Fruit fly (Drosophila melanogaster): ENCODE results near the gene CG2701.

The CG2701 gene

DNA sequence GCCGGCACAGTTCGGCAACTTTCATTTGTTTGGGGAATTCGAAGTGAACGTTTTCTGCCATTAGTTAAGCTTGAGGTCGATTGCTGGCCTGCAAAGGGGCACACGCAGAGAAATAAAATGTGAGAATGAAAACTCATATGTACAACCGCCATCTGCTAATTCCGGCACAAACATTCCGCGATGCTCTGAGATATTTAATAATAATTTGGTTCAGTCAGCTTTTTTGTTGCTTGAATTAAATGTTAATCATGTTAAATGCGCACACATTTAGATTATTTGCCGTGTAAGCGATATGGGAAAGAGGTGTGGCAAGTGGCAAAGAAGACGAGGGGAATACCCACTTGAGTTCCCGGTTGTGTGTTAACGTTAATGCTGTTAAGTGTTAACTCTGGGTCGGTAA, 37.3 kb upstream of the CG2701 start (continued):
- TF ChIP-seq Hand (GFP tag; optimal IDR thresholded peaks at IDR 0.05) (no peak), bab2 (GFP tag; optimal IDR thresholded peaks at IDR 0.05) (no peak), esg (GFP tag; conservative IDR thresholded peaks at IDR 0.05) (no peak), YL-1 (GFP tag; optimal IDR thresholded peaks at IDR 0.05) (no peak), CG1024 (GFP tag; IDR thresholded peaks at IDR 0.05) (no peak), stc (GFP tag; IDR thresholded peaks at IDR 0.05) (peak; percentile 35; the same call in 1 of the 2 replicates), CG13287 (GFP tag; IDR thresholded peaks at IDR 0.05; ENCODE audit: partially characterized antibody) (no peak), Ssrp (tag; optimal IDR thresholded peaks at IDR 0.05) (peak; percentile 6), CG12219 (GFP tag; optimal IDR thresholded peaks at IDR 0.05) (no peak), Nf-YA (GFP tag; IDR thresholded peaks at IDR 0.05) (no peak), B-H2 (GFP tag; optimal IDR thresholded peaks at IDR 0.05) (no peak), CG14441 (GFP tag; IDR thresholded peaks at IDR 0.05) (no peak), en (GFP tag; optimal IDR thresholded peaks at IDR 0.05) (no peak), pzg (GFP tag; optimal IDR thresholded peaks at IDR 0.05) (no peak), CG3281 (GFP tag; optimal IDR thresholded peaks at IDR 0.05) (no peak), Stat92E (GFP tag; optimal IDR thresholded peaks at IDR 0.05) (no peak), Fer3 (tag; optimal IDR thresholded peaks at IDR 0.05) (no peak), CG15514 (GFP tag; optimal IDR thresholded peaks at IDR 0.05) (no peak), amos (GFP tag; IDR thresholded peaks at IDR 0.05; ENCODE audit: partially characterized antibody) (no peak), CG2889 (GFP tag; IDR thresholded peaks at IDR 0.05) (no peak), h (optimal IDR thresholded peaks at IDR 0.05) (no peak), CG31224 (GFP tag; IDR thresholded peaks at IDR 0.05) (no peak), Awh (GFP tag; IDR thresholded peaks at IDR 0.05) (no peak), Med (GFP tag) (peak; percentile 83), CG12104 (GFP tag; optimal IDR thresholded peaks at IDR 0.05) (no peak), Ptx1 (GFP tag; IDR thresholded peaks at IDR 0.05) (peak; percentile 58), crp (GFP tag; optimal IDR thresholded peaks at IDR 0.05) (no peak), Dbx (GFP tag; IDR thresholded peaks at IDR 0.05) (peak; percentile 44; the same call in 1 of the 3 replicates), Kr (GFP tag; optimal IDR thresholded peaks at IDR 0.05) (no peak), Aef1 (GFP tag; IDR thresholded peaks at IDR 0.05) (no peak), bsh (GFP tag; optimal IDR thresholded peaks at IDR 0.05) (peak in 1 of 2 experiments; percentile 35), CG12769 (tag; optimal IDR thresholded peaks at IDR 0.05) (peak; percentile 39), Hr39 (optimal IDR thresholded peaks at IDR 0.05) (no peak), BtbVII (GFP tag; optimal IDR thresholded peaks at IDR 0.05) (no peak), bigmax (GFP tag; optimal IDR thresholded peaks at IDR 0.05) (no peak), CG12155 (GFP tag; optimal IDR thresholded peaks at IDR 0.05) (no peak), insv (GFP tag; optimal IDR thresholded peaks at IDR 0.05) (no peak), CG13894 (tag; optimal IDR thresholded peaks at IDR 0.05) (no peak), sd (tag; optimal IDR thresholded peaks at IDR 0.05) (no peak), CG8388 (GFP tag; optimal IDR thresholded peaks at IDR 0.05) (no peak), CG8359 (GFP tag; optimal IDR thresholded peaks at IDR 0.05; ENCODE audit: borderline replicate concordance) (no peak), ERR (GFP tag; optimal IDR thresholded peaks at IDR 0.05) (no peak), Deaf1 (tag; optimal IDR thresholded peaks at IDR 0.05) (no peak), CG7745 (tag; optimal IDR thresholded peaks at IDR 0.05) (no peak), Six4 (GFP tag; optimal IDR thresholded peaks at IDR 0.05) (no peak), CG14667 (GFP tag; IDR thresholded peaks at IDR 0.05) (0 out of 2 replicates have a peak, but pooled peaks have one; percentile 22), CG8765 (GFP tag; IDR thresholded peaks at IDR 0.05) (no peak), pros (GFP tag; optimal IDR thresholded peaks at IDR 0.05) (no peak), fd64A (GFP tag; optimal IDR thresholded peaks at IDR 0.05) (no peak), CG6175 (GFP tag; IDR thresholded peaks at IDR 0.05) (no peak), CG5180 (GFP tag; optimal IDR thresholded peaks at IDR 0.05) (no peak)

Measured in whole organism, embryonic.